Fruit fly (Drosophila melanogaster): ENCODE measurements around the gene wts.

DNA sequence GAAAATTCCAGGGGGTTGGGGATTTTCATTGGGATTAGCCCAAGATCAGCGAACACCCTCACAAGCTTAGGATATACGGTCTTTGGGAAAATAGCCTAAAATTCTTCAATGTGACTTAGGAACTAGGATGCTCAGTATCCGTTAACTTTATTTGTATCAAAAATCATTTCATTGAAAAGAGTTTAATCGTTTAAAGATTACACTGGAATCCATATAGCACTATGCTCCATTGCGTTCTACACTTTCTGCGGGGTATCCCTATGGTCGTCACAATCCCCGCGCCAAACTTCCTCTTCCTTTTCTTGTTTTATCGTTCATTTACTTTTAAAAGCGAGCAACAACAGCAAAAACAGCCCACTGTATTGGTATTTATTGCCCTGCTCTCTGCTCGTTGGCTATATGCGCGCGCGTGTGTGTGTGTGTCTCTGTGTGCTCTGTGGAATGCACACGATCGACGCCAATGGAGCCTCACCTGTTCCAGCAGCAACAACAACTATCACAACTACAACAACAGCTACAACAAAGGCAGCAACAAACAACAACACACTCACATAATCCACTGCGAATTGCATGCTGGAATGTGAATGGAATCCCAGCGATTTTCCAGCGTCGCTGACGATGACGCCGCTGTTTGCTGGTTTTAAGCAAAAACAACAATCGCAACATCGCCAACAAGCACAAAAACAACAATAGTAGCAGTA, 2.5 kb downstream of the wts start:
- no peak for TF ChIP-seq Myc (optimal IDR thresholded peaks at IDR 0.05)
- no peak for TF ChIP-seq psq (optimal IDR thresholded peaks at IDR 0.05)
- no peak for TF ChIP-seq h (optimal IDR thresholded peaks at IDR 0.05)
- TF ChIP-seq Sin3A (optimal IDR thresholded peaks at IDR 0.05): no peak
